Fruit fly (Drosophila melanogaster): Measurements from ENCODE around the gene fz2.

fz2 gene

dm6 chr3L:19097665-19098082, 137.5 kb downstream of the fz2 start, which contains the start of the genes Naxd and CG14079 (continued):
- TF ChIP-seq dysf (GFP tag; IDR thresholded peaks at IDR 0.05) (peak; percentile 74; the same call in 2 of the 3 replicates), CG2116 (GFP tag; optimal IDR thresholded peaks at IDR 0.05) (peak; percentile 46), Fer3 (tag; optimal IDR thresholded peaks at IDR 0.05) (peak; percentile 40), Scr (GFP tag; IDR thresholded peaks at IDR 0.05; ENCODE audit: partially characterized antibody) (0 out of 2 replicates have a peak, but pooled peaks have one; percentile 27), vvl (GFP tag; IDR thresholded peaks at IDR 0.05) (no peak; the same call in 1 of the 2 replicates), ara (GFP tag; IDR thresholded peaks at IDR 0.05) (no peak; the same call in 1 of the 2 replicates), ewg (GFP tag; optimal IDR thresholded peaks at IDR 0.05) (peak; percentile 46), CG14050 (GFP tag; IDR thresholded peaks at IDR 0.05) (no peak; the same call in 2 of the 3 replicates), CG10979 (tag; optimal IDR thresholded peaks at IDR 0.05) (peak; percentile 57), Neu2 (GFP tag; optimal IDR thresholded peaks at IDR 0.05; ENCODE audit: borderline replicate concordance) (no peak), CG32767 (GFP tag; IDR thresholded peaks at IDR 0.05) (peak; percentile 65), Max (GFP tag; optimal IDR thresholded peaks at IDR 0.05) (no peak), pum (GFP tag; optimal IDR thresholded peaks at IDR 0.05) (peak; percentile 45), H2.0 (GFP tag; IDR thresholded peaks at IDR 0.05) (peak; percentile 77), dimm (GFP tag; IDR thresholded peaks at IDR 0.05) (0 out of 2 replicates have a peak, but pooled peaks have one; percentile 25), Hmr (GFP tag; optimal IDR thresholded peaks at IDR 0.05) (peak; percentile 68), Sin3A (optimal IDR thresholded peaks at IDR 0.05) (no peak), Pdp1 (GFP tag; optimal IDR thresholded peaks at IDR 0.05) (peak; percentile 34 to 60), ac (GFP tag; optimal IDR thresholded peaks at IDR 0.05) (no peak), CG10147 (GFP tag; optimal IDR thresholded peaks at IDR 0.05) (no peak), bigmax (GFP tag; optimal IDR thresholded peaks at IDR 0.05) (no peak), HLHmδ (GFP tag; optimal IDR thresholded peaks at IDR 0.05) (no peak), zf30C (GFP tag; optimal IDR thresholded peaks at IDR 0.05) (peak; percentile 74), emc (GFP tag; optimal IDR thresholded peaks at IDR 0.05) (no peak), C15 (GFP tag; IDR thresholded peaks at IDR 0.05) (no peak), cas (GFP tag; IDR thresholded peaks at IDR 0.05) (no peak), CG14965 (GFP tag; optimal IDR thresholded peaks at IDR 0.05; ENCODE audit: borderline replicate concordance) (no peak), knrl (GFP tag; IDR thresholded peaks at IDR 0.05; ENCODE audit: partially characterized antibody) (peak; percentile 43; the same call in 1 of the 3 replicates), CG33557 (GFP tag; optimal IDR thresholded peaks at IDR 0.05) (peak; percentile 27), Myb (GFP tag; optimal IDR thresholded peaks at IDR 0.05) (peak; percentile 52), CG17361 (GFP tag; IDR thresholded peaks at IDR 0.05) (peak; percentile 55; the same call in 1 of the 3 replicates), Hand (GFP tag; optimal IDR thresholded peaks at IDR 0.05) (no peak), sr (GFP tag; IDR thresholded peaks at IDR 0.05) (no peak), Dbx (GFP tag; IDR thresholded peaks at IDR 0.05) (0 out of 3 replicates have a peak, but pooled peaks have one; percentile 17), Sry-β (GFP tag; optimal IDR thresholded peaks at IDR 0.05) (peak; percentile 12), CG9797 (GFP tag; optimal IDR thresholded peaks at IDR 0.05) (no peak), sens (GFP tag) (peak; percentile 79), ab (GFP tag; optimal IDR thresholded peaks at IDR 0.05) (no peak), CG18764 (GFP tag; optimal IDR thresholded peaks at IDR 0.05) (peak; percentile 15), CG18476 (GFP tag; optimal IDR thresholded peaks at IDR 0.05) (no peak), tgo (GFP tag; IDR thresholded peaks at IDR 0.05) (peak; percentile 60; the same call in 2 of the 3 replicates), CG10654 (GFP tag; optimal IDR thresholded peaks at IDR 0.05) (peak; percentile 43), CG11398 (GFP tag; optimal IDR thresholded peaks at IDR 0.05) (no peak), NC2α (GFP tag; optimal IDR thresholded peaks at IDR 0.05) (no peak), D (optimal IDR thresholded peaks at IDR 0.05) (no peak), D (GFP tag; optimal IDR thresholded peaks at IDR 0.05) (no peak), Antp (GFP tag; optimal IDR thresholded peaks at IDR 0.05) (peak; percentile 41), Ssrp (tag; optimal IDR thresholded peaks at IDR 0.05) (peak; percentile 74), CG4282 (GFP tag; optimal IDR thresholded peaks at IDR 0.05) (no peak), CG18599 (GFP tag; optimal IDR thresholded peaks at IDR 0.05) (no peak), corto (GFP tag; optimal IDR thresholded peaks at IDR 0.05) (no peak)
